Worm (Caenorhabditis elegans) whole organism, L4 larva: Measurements from ENCODE around the gene txbp-3.

ENCODE experiments used
- D1046.2 ChIP-seq: fragments of 200-800 bp; sonication (Bioruptor generic); IDR thresholded peaks from 2 replicates; pipeline ENCODE4 v1.3.6; 2022; ENCODE audit warnings: missing genetic modification characterization, missing compliant biosample characterization
- F49E8.2 ChIP-seq: sonication (generic microtip); optimal IDR thresholded peaks from 2 replicates; lab custom pipeline; 2016; ENCODE audit warnings: missing compliant biosample characterization, mild to moderate bottlenecking, missing genetic modification characterization, borderline replicate concordance
- Y105C5A.15 ChIP-seq: fragments of 200-800 bp; sonication (Bioruptor generic); IDR thresholded peaks from 2 replicates; pipeline ENCODE4 v1.3.6; 2022; ENCODE audit warnings: missing genetic modification characterization, missing compliant biosample characterization
- Y48G9A.11 ChIP-seq: fragments of 200-800 bp; sonication (Bioruptor generic); IDR thresholded peaks from 2 replicates; pipeline ENCODE4 v1.3.6; 2022; ENCODE audit warnings: missing genetic modification reagents, missing genetic modification characterization, missing compliant biosample characterization
- Y5F2A.4 ChIP-seq: fragments of 200-800 bp; sonication (Bioruptor generic); optimal IDR thresholded peaks from 2 replicates; lab custom pipeline; 2018; ENCODE audit warnings: mild to moderate bottlenecking, missing genetic modification characterization, missing compliant biosample characterization
- Y75B8A.6 ChIP-seq: fragments of 200-800 bp; sonication (Bioruptor generic); IDR thresholded peaks from 2 replicates; pipeline ENCODE4 v1.3.6; 2022; ENCODE audit warnings: missing genetic modification reagents, missing genetic modification characterization, missing compliant biosample characterization
- ZK337.2 ChIP-seq: fragments of 200-800 bp; sonication (Bioruptor generic); IDR thresholded peaks from 2 replicates; pipeline ENCODE4 v1.3.6; 2022; ENCODE audit warnings: missing genetic modification reagents, missing genetic modification characterization, missing compliant biosample characterization
- aha-1 ChIP-seq: fragments of 150-350 bp; peaks from one replicate; lab custom pipeline; 2014; ENCODE audit warnings: missing biosample characterization, missing genetic modification characterization
- ceh-28 ChIP-seq: fragments of 150-350 bp; optimal IDR thresholded peaks from 2 replicates; lab custom pipeline; 2014; ENCODE audit warnings: missing biosample characterization, missing genetic modification reagents, missing genetic modification characterization
- ceh-82 ChIP-seq: sonication (generic microtip); optimal IDR thresholded peaks from 2 replicates; lab custom pipeline; 2017; ENCODE audit warnings: missing biosample characterization, missing genetic modification characterization
- cey-2 ChIP-seq: sonication (generic microtip); optimal IDR thresholded peaks from 3 replicates; lab custom pipeline; 2017; ENCODE audit warnings: missing genetic modification characterization, mild to moderate bottlenecking, missing compliant biosample characterization, antibody characterized with exemption, borderline replicate concordance; ENCODE audit not compliant: insufficient read depth
- dpl-1 ChIP-seq: fragments of 150-350 bp; optimal IDR thresholded peaks from 2 replicates; lab custom pipeline; 2014; ENCODE audit warnings: missing biosample characterization, missing genetic modification reagents, missing genetic modification characterization
- duxl-1 ChIP-seq: sonication (generic microtip); optimal IDR thresholded peaks from 2 replicates; lab custom pipeline; 2016; ENCODE audit warnings: mild to moderate bottlenecking, missing genetic modification characterization, moderate library complexity, missing compliant biosample characterization; ENCODE audit not compliant: poor library complexity
- egl-43 ChIP-seq: fragments of 200-800 bp; sonication (Bioruptor generic); IDR thresholded peaks from 2 replicates; pipeline ENCODE4 v1.3.6; 2022; ENCODE audit warnings: missing genetic modification reagents, missing genetic modification characterization, missing compliant biosample characterization
- fos-1 ChIP-seq: fragments of 150-350 bp; optimal IDR thresholded peaks from 2 replicates; lab custom pipeline; 2014; ENCODE audit warnings: missing biosample characterization, missing genetic modification characterization
- hif-1 ChIP-seq, 2 experiments: sonication (generic microtip); optimal IDR thresholded peaks; 2 replicates each; lab custom pipeline; 2016 to 2017; ENCODE audit warnings: missing compliant biosample characterization in 2 of 2, missing genetic modification characterization in 2 of 2, missing genetic modification reagents in 2 of 2, missing genotype in 2 of 2, mild to moderate bottlenecking in 1 of 2
- hlh-11 ChIP-seq: fragments of 200-800 bp; sonication (Bioruptor generic); optimal IDR thresholded peaks from 2 replicates; lab custom pipeline; 2018; ENCODE audit warnings: mild to moderate bottlenecking, missing genetic modification characterization, missing compliant biosample characterization
- hlh-30 ChIP-seq: sonication (generic microtip); optimal IDR thresholded peaks from 2 replicates; lab custom pipeline; 2017; ENCODE audit warnings: antibody characterized with exemption, mild to moderate bottlenecking, missing genetic modification characterization, missing compliant biosample characterization; ENCODE audit not compliant: insufficient read depth
- jun-1 ChIP-seq: fragments of 150-350 bp; optimal IDR thresholded peaks from 2 replicates; lab custom pipeline; 2014; ENCODE audit warnings: missing biosample characterization, missing genetic modification reagents, missing genetic modification characterization
- lin-13 ChIP-seq: fragments of 150-350 bp; optimal IDR thresholded peaks from 2 replicates; lab custom pipeline; 2014; ENCODE audit warnings: missing biosample characterization, missing genetic modification reagents, missing genetic modification characterization
- lin-15B ChIP-seq: fragments of 150-350 bp; sonication (generic microtip); optimal IDR thresholded peaks from 3 replicates; lab custom pipeline; 2014; ENCODE audit warnings: missing biosample characterization, missing genetic modification characterization
- lin-29 ChIP-seq: fragments of 200-800 bp; sonication (Bioruptor generic); IDR thresholded peaks from 2 replicates; pipeline ENCODE4 v1.3.6; 2022; ENCODE audit warnings: missing genetic modification reagents, missing genetic modification characterization, missing compliant biosample characterization
- lin-38 ChIP-seq: fragments of 200-800 bp; sonication (Bioruptor generic); IDR thresholded peaks from 2 replicates; pipeline ENCODE4 v1.3.6; 2022; ENCODE audit warnings: missing genetic modification reagents, missing genetic modification characterization, missing compliant biosample characterization
- lin-39 ChIP-seq: fragments of 150-350 bp; optimal IDR thresholded peaks from 2 replicates; lab custom pipeline; 2014; ENCODE audit warnings: missing biosample characterization, missing genetic modification reagents, missing genetic modification characterization
- lsy-2 ChIP-seq, 2 experiments: fragments of 150-350 bp in 1 of 2; sonication (generic microtip) in 1 of 2; optimal IDR thresholded peaks; 2 replicates each; lab custom pipeline; 2014 to 2017; ENCODE audit warnings: missing biosample characterization in 2 of 2, missing genetic modification characterization in 2 of 2
- mdl-1 ChIP-seq, 2 experiments: fragments of 150-350 bp in 1 of 2; sonication (generic microtip) in 1 of 2; optimal IDR thresholded peaks; 2 replicates each; lab custom pipeline; 2014 to 2017; ENCODE audit warnings: missing biosample characterization in 2 of 2, missing genetic modification characterization in 2 of 2
- mep-1 ChIP-seq: fragments of 150-350 bp; sonication (generic microtip); optimal IDR thresholded peaks from 3 replicates; lab custom pipeline; 2014; ENCODE audit warnings: missing biosample characterization, missing genetic modification characterization
- mes-2 ChIP-seq: sonication (generic microtip); optimal IDR thresholded peaks from 2 replicates; lab custom pipeline; 2016; ENCODE audit warnings: missing genotype, mild to moderate bottlenecking, missing genetic modification characterization, missing compliant biosample characterization; ENCODE audit not compliant: poor library complexity, severe bottlenecking
- nhr-10 ChIP-seq: fragments of 150-350 bp; optimal IDR thresholded peaks from 2 replicates; lab custom pipeline; 2014; ENCODE audit warnings: missing biosample characterization, missing genetic modification characterization
- nhr-11 ChIP-seq: fragments of 150-350 bp; optimal IDR thresholded peaks from 2 replicates; lab custom pipeline; 2014; ENCODE audit warnings: missing biosample characterization, missing genetic modification characterization
- nhr-25 ChIP-seq: sonication (generic microtip); optimal IDR thresholded peaks from 2 replicates; lab custom pipeline; 2017; ENCODE audit warnings: missing genetic modification characterization, mild to moderate bottlenecking, missing compliant biosample characterization, antibody characterized with exemption, moderate library complexity, borderline replicate concordance; ENCODE audit not compliant: insufficient read depth
- nhr-42 ChIP-seq: fragments of 200-800 bp; sonication (Bioruptor generic); IDR thresholded peaks from 2 replicates; pipeline ENCODE4 v1.3.6; 2022; ENCODE audit warnings: missing genetic modification characterization, missing compliant biosample characterization
- php-3 ChIP-seq: fragments of 200-800 bp; sonication (Bioruptor generic); IDR thresholded peaks from 2 replicates; pipeline ENCODE4 v1.3.6; 2022; ENCODE audit warnings: missing genetic modification reagents, missing genetic modification characterization, missing compliant biosample characterization
- pqm-1 ChIP-seq: sonication (generic microtip); optimal IDR thresholded peaks from 2 replicates; lab custom pipeline; 2017; ENCODE audit warnings: missing biosample characterization, missing genetic modification characterization
- rbr-2 ChIP-seq: sonication (generic microtip); optimal IDR thresholded peaks from 2 replicates; lab custom pipeline; 2016; ENCODE audit warnings: missing genotype, missing genetic modification characterization, missing compliant biosample characterization
- sdz-12 ChIP-seq: fragments of 200-800 bp; sonication (Bioruptor generic); optimal IDR thresholded peaks from 2 replicates; lab custom pipeline; 2018; ENCODE audit warnings: mild to moderate bottlenecking, missing genetic modification characterization, missing compliant biosample characterization
- snpc-1.2 ChIP-seq: fragments of 200-800 bp; sonication (Bioruptor generic); IDR thresholded peaks from 2 replicates; pipeline ENCODE4 v1.3.6; 2022; ENCODE audit warnings: missing genetic modification reagents, missing genetic modification characterization, missing compliant biosample characterization
- spr-3 ChIP-seq: fragments of 200-800 bp; sonication (Bioruptor generic); optimal IDR thresholded peaks from 2 replicates; lab custom pipeline; 2018; ENCODE audit warnings: mild to moderate bottlenecking, missing genetic modification characterization, missing compliant biosample characterization
- tag-97 ChIP-seq: fragments of 200-800 bp; sonication (Bioruptor generic); IDR thresholded peaks from 2 replicates; pipeline ENCODE4 v1.3.6; 2022; ENCODE audit warnings: missing genetic modification characterization, missing compliant biosample characterization
- tra-1 ChIP-seq: fragments of 200-800 bp; sonication (Bioruptor generic); IDR thresholded peaks from 2 replicates; pipeline ENCODE4 v1.3.6; 2022; ENCODE audit warnings: missing genetic modification reagents, missing genetic modification characterization, missing compliant biosample characterization
- unc-130 ChIP-seq: sonication (generic microtip); optimal IDR thresholded peaks from 2 replicates; lab custom pipeline; 2016; ENCODE audit warnings: missing genetic modification reagents, missing genetic modification characterization, missing compliant biosample characterization
- unc-39 ChIP-seq: sonication (generic microtip); optimal IDR thresholded peaks from 2 replicates; lab custom pipeline; 2017; ENCODE audit warnings: missing biosample characterization, missing genetic modification characterization

Gene txbp-3

ce11 chrIII:5004621-5005020, 42.6 kb downstream of the txbp-3 start, which contains the start of gene R144.6:
R144.6 (minus strand) TSS chrIII:5004721.
- TF ChIP-seq nhr-11 (no peak), tag-97 (GFP tag; lab: Robert Waterston, UW) (no peak), snpc-1.2 (GFP tag; lab: Robert Waterston, UW) (no peak), Y48G9A.11 (GFP tag; lab: Robert Waterston, UW) (no peak), unc-130 (GFP tag; lab: Kevin White, UChicago) (no peak), lin-39 (no peak), nhr-42 (GFP tag; lab: Robert Waterston, UW) (no peak), hlh-11 (no peak), lsy-2 (tag; optimal IDR thresholded peaks at IDR 0.05; lab: Kevin White, UChicago) (no peak), php-3 (GFP tag; lab: Robert Waterston, UW) (no peak), ceh-82 (tag; lab: Kevin White, UChicago) (no peak), pqm-1 (tag; lab: Kevin White, UChicago) (no peak), Y5F2A.4 (GFP tag; lab: Kevin White, UChicago) (no peak), D1046.2 (GFP tag; lab: Robert Waterston, UW) (no peak), hlh-30 (tag; lab: Kevin White, UChicago) (no peak), aha-1 (tag; lab: Kevin White, UChicago) (no peak), sdz-12 (GFP tag; lab: Kevin White, UChicago) (no peak)
- TF ChIP-seq, all 104 proteins: peak for 0

- TF ChIP-seq php-3 (GFP tag; lab: Robert Waterston, UW), result no peak
- TF ChIP-seq Y75B8A.6 (GFP tag; lab: Robert Waterston, UW), result no peak
- no peak for TF ChIP-seq lin-38
- TF ChIP-seq unc-39 (tag; lab: Kevin White, UChicago), result no peak
- TF ChIP-seq lin-15B (tag; lab: Kevin White, UChicago), result no peak
- no peak for TF ChIP-seq ceh-28
- TF ChIP-seq fos-1 (tag; lab: Kevin White, UChicago), result no peak
- TF ChIP-seq rbr-2 (tag; lab: Kevin White, UChicago), result no peak
- TF ChIP-seq lin-13 (GFP tag; lab: Kevin White, UChicago), result no peak
- TF ChIP-seq lin-29, result no peak
- TF ChIP-seq jun-1 (tag; lab: Kevin White, UChicago), result no peak
- TF ChIP-seq mep-1, result no peak
Observed at ce11 chrIII:5002231-5002630, 45.0 kb downstream of the txbp-3 start, which contains the start of gene R144.10. R144.10 (minus strand) TSS chrIII:5002331.

DNA sequence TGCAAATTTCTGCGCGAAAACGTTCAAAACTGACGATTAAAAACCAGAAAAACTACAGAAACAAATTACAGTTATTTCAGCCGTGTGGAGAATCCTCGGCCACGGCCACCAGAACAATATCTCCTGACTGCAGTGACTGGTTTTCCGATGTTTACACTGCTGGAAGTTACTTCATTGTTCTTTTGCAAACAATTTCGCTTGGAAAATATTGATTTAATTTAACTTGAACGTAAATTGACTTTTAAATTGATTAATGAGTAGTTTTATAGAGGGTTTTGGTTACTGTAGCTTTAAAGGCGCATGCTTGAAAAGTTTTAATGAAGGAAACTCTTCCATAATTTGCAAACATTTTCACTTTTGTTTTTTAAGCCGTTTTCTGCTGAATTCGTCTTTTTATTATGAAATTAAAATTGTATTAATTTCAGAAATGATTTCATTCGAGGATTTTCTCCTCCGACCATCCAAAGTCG, 48.3 kb downstream of the txbp-3 start, which contains the start of gene smcr-8:
Gene smcr-8 (plus strand): TSS at position 420 of the 470 bp plus-strand sequence.
- TF ChIP-seq lsy-2 (tag; optimal IDR thresholded peaks at IDR 0.05; lab: Kevin White, UChicago) (peak in 1 of 2 experiments; percentile 2), egl-43 (GFP tag; lab: Robert Waterston, UW) (no peak), tra-1 (GFP tag; lab: Robert Waterston, UW) (0 out of 2 replicates have a peak, but pooled peaks have one; percentile 30), hif-1 (tag; optimal IDR thresholded peaks at IDR 0.05; lab: Kevin White, UChicago) (peak in 1 of 2 experiments; percentile 44), dpl-1 (GFP tag; lab: Kevin White, UChicago) (peak; percentile 4), Y48G9A.11 (GFP tag; lab: Robert Waterston, UW) (0 out of 2 replicates have a peak, but pooled peaks have one; percentile 30), unc-130 (GFP tag; lab: Kevin White, UChicago) (peak; percentile 88), tag-97 (GFP tag; lab: Robert Waterston, UW) (no peak), mes-2 (tag; lab: Kevin White, UChicago) (peak; percentile 74), nhr-42 (GFP tag; lab: Robert Waterston, UW) (no peak)

ce11 chrIII:4998111-4998859, 49.0 kb downstream of the txbp-3 start, which contains the start of gene tmem-131:
tmem-131 (minus strand) TSS chrIII:4998161.
- TF ChIP-seq F49E8.2, result no peak
- TF ChIP-seq nhr-10 (tag; lab: Kevin White, UChicago), result no peak
- TF ChIP-seq mdl-1 (tag; optimal IDR thresholded peaks at IDR 0.05; lab: Kevin White, UChicago), result no peak
- no peak for TF ChIP-seq Y5F2A.4 (GFP tag; lab: Kevin White, UChicago)
- TF ChIP-seq spr-3, result no peak
- peak; percentile 26 for TF ChIP-seq ceh-28
- TF ChIP-seq rbr-2 (tag; lab: Kevin White, UChicago), result no peak
- peak; percentile 63 for TF ChIP-seq nhr-25
- no peak for TF ChIP-seq Y105C5A.15 (GFP tag; lab: Robert Waterston, UW)
- no peak for TF ChIP-seq ZK337.2 (GFP tag; lab: Robert Waterston, UW)
- peak; percentile 60 for TF ChIP-seq hlh-11
- no peak for TF ChIP-seq duxl-1 (tag; lab: Kevin White, UChicago)
- TF ChIP-seq Y75B8A.6 (GFP tag; lab: Robert Waterston, UW), result no peak
- no peak for TF ChIP-seq cey-2
